Worm (Caenorhabditis elegans): ENCODE results near the gene faah-5.

DNA sequence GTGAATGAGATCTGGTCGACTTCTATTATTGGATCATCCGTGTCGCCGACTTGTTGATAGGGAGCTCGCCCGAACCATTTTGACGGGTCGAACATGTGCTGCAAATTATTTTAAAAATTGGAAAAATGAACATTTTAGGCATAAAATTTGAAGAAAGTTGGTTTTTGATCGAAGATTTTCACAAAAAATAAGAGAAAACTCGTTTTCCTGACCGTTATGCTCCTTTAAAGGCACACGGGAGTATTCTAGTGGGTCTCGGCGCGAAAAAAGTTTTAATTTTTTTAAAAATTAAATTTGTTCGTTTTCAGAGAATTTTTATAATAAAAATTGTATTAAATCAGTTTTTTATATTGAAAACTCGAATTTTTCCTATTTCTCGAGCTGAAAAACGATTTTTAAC is 23.0 kb upstream of the faah-5 start, which contains the start of gene Y56A3A.16:
- TF ChIP-seq ama-1 (optimal IDR thresholded peaks at IDR 0.05) = no peak
- TF ChIP-seq lim-6 (tag; optimal IDR thresholded peaks at IDR 0.05) = no peak
- no peak for TF ChIP-seq ceh-34 (tag; optimal IDR thresholded peaks at IDR 0.05)
